Worm (Caenorhabditis elegans) whole organism, L1 larva: Measurements from ENCODE around the gene hsp-4.

Experiments used
- C04F5.9 ChIP-seq: sonication (generic microtip); optimal IDR thresholded peaks from 2 replicates; lab custom pipeline; 2016; ENCODE audit warnings: missing genetic modification characterization, missing compliant biosample characterization
- C16A3.4 ChIP-seq: fragments of 150-350 bp; optimal IDR thresholded peaks from 2 replicates; lab custom pipeline; 2014; ENCODE audit warnings: missing biosample characterization, missing genetic modification characterization
- F16B12.6 ChIP-seq: fragments of 150-350 bp; optimal IDR thresholded peaks from 2 replicates; lab custom pipeline; 2014; ENCODE audit warnings: missing biosample characterization, missing genetic modification characterization
- Y116A8C.19 ChIP-seq: sonication (generic microtip); optimal IDR thresholded peaks from 2 replicates; lab custom pipeline; 2016; ENCODE audit warnings: missing compliant biosample characterization, missing genetic modification characterization, borderline replicate concordance
- aha-1 ChIP-seq: fragments of 150-350 bp; optimal IDR thresholded peaks from 2 replicates; lab custom pipeline; 2014; ENCODE audit warnings: missing biosample characterization, missing genetic modification characterization
- blmp-1 ChIP-seq: fragments of 150-350 bp; optimal IDR thresholded peaks from 2 replicates; lab custom pipeline; 2014; ENCODE audit warnings: missing biosample characterization, missing genetic modification characterization
- ceh-63 ChIP-seq: fragments of 200-800 bp; sonication (Bioruptor generic); optimal IDR thresholded peaks from 2 replicates; lab custom pipeline; 2018; ENCODE audit warnings: mild to moderate bottlenecking, missing genetic modification characterization, missing compliant biosample characterization
- ceh-88 ChIP-seq: fragments of 200-800 bp; sonication (Bioruptor generic); IDR thresholded peaks from 2 replicates; pipeline ENCODE4 v1.3.6; 2022; ENCODE audit warnings: missing genetic modification characterization, missing compliant biosample characterization
- ceh-90 ChIP-seq: sonication (generic microtip); optimal IDR thresholded peaks from 2 replicates; lab custom pipeline; 2016; ENCODE audit warnings: missing genetic modification characterization, missing compliant biosample characterization
- ces-1 ChIP-seq: fragments of 150-350 bp; optimal IDR thresholded peaks from 2 replicates; lab custom pipeline; 2014; ENCODE audit warnings: missing biosample characterization, missing genetic modification reagents, missing genetic modification characterization
- dpl-1 ChIP-seq, 3 experiments: fragments of 150-350 bp in 2 of 3; sonication (generic microtip) in 1 of 3; optimal IDR thresholded peaks; 2 replicates each; lab custom pipeline; 2014 to 2017; ENCODE audit warnings: missing biosample characterization in 3 of 3, missing genetic modification characterization in 3 of 3, missing genetic modification reagents in 3 of 3
- efl-1 ChIP-seq, 4 experiments: fragments of 150-350 bp; optimal IDR thresholded peaks in 3 of 4; peaks in 1 of 4; 1 replicate in 1 of 4; 2 replicates in 3 of 4; lab custom pipeline; 2014; ENCODE audit warnings: missing biosample characterization in 2 of 4, missing genetic modification characterization in 2 of 4, missing genetic modification reagents in 2 of 4
- egl-27 ChIP-seq, 2 experiments: fragments of 150-350 bp in 1 of 2; sonication (generic microtip); optimal IDR thresholded peaks; 3 replicates each; lab custom pipeline; 2017 to 2018; ENCODE audit warnings: missing biosample characterization in 2 of 2, missing genetic modification characterization in 2 of 2, missing genetic modification reagents in 2 of 2
- elt-2 ChIP-seq: sonication (generic microtip); optimal IDR thresholded peaks from 2 replicates; lab custom pipeline; 2016; ENCODE audit warnings: missing genetic modification characterization, mild to moderate bottlenecking, inconsistent platforms, missing compliant biosample characterization, missing genetic modification reagents
- fkh-10 ChIP-seq: sonication (generic microtip); optimal IDR thresholded peaks from 2 replicates; lab custom pipeline; 2017; ENCODE audit warnings: missing biosample characterization, missing genetic modification reagents, missing genetic modification characterization
- fkh-4 ChIP-seq: sonication (generic microtip); optimal IDR thresholded peaks from 2 replicates; lab custom pipeline; 2016; ENCODE audit warnings: missing compliant biosample characterization, missing genetic modification characterization, borderline replicate concordance
- fkh-8 ChIP-seq: sonication (generic microtip); optimal IDR thresholded peaks from 2 replicates; lab custom pipeline; 2016; ENCODE audit warnings: mild to moderate bottlenecking, missing genetic modification characterization, missing compliant biosample characterization
- fos-1 ChIP-seq: fragments of 150-350 bp; optimal IDR thresholded peaks from 2 replicates; lab custom pipeline; 2014; ENCODE audit warnings: missing biosample characterization, missing genetic modification characterization
- grh-1 ChIP-seq: fragments of 200-800 bp; sonication (Bioruptor generic); IDR thresholded peaks from 2 replicates; pipeline ENCODE4 v1.3.6; 2022; ENCODE audit warnings: missing genetic modification reagents, missing genetic modification characterization, missing compliant biosample characterization
- hlh-17 ChIP-seq: fragments of 200-800 bp; sonication (Bioruptor generic); optimal IDR thresholded peaks from 2 replicates; lab custom pipeline; 2018; ENCODE audit warnings: missing genetic modification characterization, mild to moderate bottlenecking, missing compliant biosample characterization, moderate library complexity, borderline replicate concordance
- hpl-2 ChIP-seq: fragments of 150-350 bp; optimal IDR thresholded peaks from 2 replicates; lab custom pipeline; 2014; ENCODE audit warnings: missing biosample characterization, missing genetic modification reagents, missing genetic modification characterization
- isw-1 ChIP-seq: fragments of 200-800 bp; sonication (Bioruptor generic); IDR thresholded peaks from 2 replicates; pipeline ENCODE4 v1.3.6; 2022; ENCODE audit warnings: missing genetic modification characterization, missing compliant biosample characterization
- jun-1 ChIP-seq: fragments of 150-350 bp; optimal IDR thresholded peaks from 2 replicates; lab custom pipeline; 2014; ENCODE audit warnings: missing biosample characterization, missing genetic modification reagents, missing genetic modification characterization
- lin-13 ChIP-seq: fragments of 150-350 bp; optimal IDR thresholded peaks from 2 replicates; lab custom pipeline; 2014; ENCODE audit warnings: missing biosample characterization, missing genetic modification reagents, missing genetic modification characterization
- lin-14 ChIP-seq: fragments of 200-800 bp; sonication (Bioruptor generic); optimal IDR thresholded peaks from 2 replicates; lab custom pipeline; 2018; ENCODE audit warnings: mild to moderate bottlenecking, missing genetic modification characterization, moderate library complexity, missing compliant biosample characterization
- lin-15B ChIP-seq: fragments of 150-350 bp; sonication (generic microtip); optimal IDR thresholded peaks from 3 replicates; lab custom pipeline; 2014; ENCODE audit warnings: missing biosample characterization, missing genetic modification characterization
- lin-35 ChIP-seq, 2 experiments: fragments of 150-350 bp; optimal IDR thresholded peaks; 2 replicates each; lab custom pipeline; 2014; ENCODE audit warnings: missing biosample characterization in 2 of 2, missing genetic modification characterization in 2 of 2, missing genetic modification reagents in 2 of 2
- mab-9 ChIP-seq: fragments of 200-800 bp; sonication (Bioruptor generic); IDR thresholded peaks from 2 replicates; pipeline ENCODE4 v1.3.6; 2022; ENCODE audit warnings: missing genetic modification reagents, missing genetic modification characterization, missing compliant biosample characterization
- mdl-1 ChIP-seq, 2 experiments: fragments of 150-350 bp; optimal IDR thresholded peaks; 2 replicates each; lab custom pipeline; 2014 to 2017; ENCODE audit warnings: missing biosample characterization in 2 of 2, missing genetic modification characterization in 2 of 2, inconsistent platforms in 1 of 2
- mef-2 ChIP-seq: fragments of 150-350 bp; optimal IDR thresholded peaks from 2 replicates; lab custom pipeline; 2014; ENCODE audit warnings: missing biosample characterization, missing genetic modification characterization
- nhr-12 ChIP-seq: sonication (generic microtip); optimal IDR thresholded peaks from 2 replicates; lab custom pipeline; 2017; ENCODE audit warnings: missing biosample characterization, missing genetic modification characterization
- nhr-71 ChIP-seq: sonication (generic microtip); optimal IDR thresholded peaks from 2 replicates; lab custom pipeline; 2016; ENCODE audit warnings: mild to moderate bottlenecking, missing genetic modification characterization, moderate library complexity, missing compliant biosample characterization
- nhr-77 ChIP-seq: fragments of 150-350 bp; optimal IDR thresholded peaks from 2 replicates; lab custom pipeline; 2014; ENCODE audit warnings: missing biosample characterization, missing genetic modification characterization
- nhr-84 ChIP-seq: sonication (generic microtip); optimal IDR thresholded peaks from 2 replicates; lab custom pipeline; 2017; ENCODE audit warnings: missing biosample characterization, missing genetic modification characterization
- nhr-85 ChIP-seq: sonication (generic microtip); peaks from one replicate; lab custom pipeline; 2016; ENCODE audit warnings: missing genetic modification characterization, inconsistent platforms, missing compliant biosample characterization
- pax-3 ChIP-seq: fragments of 200-800 bp; sonication (Bioruptor generic); optimal IDR thresholded peaks from 2 replicates; lab custom pipeline; 2018; ENCODE audit warnings: mild to moderate bottlenecking, missing genetic modification characterization, moderate library complexity, missing compliant biosample characterization
- pqm-1 ChIP-seq: sonication (generic microtip); optimal IDR thresholded peaks from 3 replicates; lab custom pipeline; 2017; ENCODE audit warnings: missing biosample characterization, missing genetic modification characterization
- skn-1 ChIP-seq: fragments of 150-350 bp; optimal IDR thresholded peaks from 2 replicates; lab custom pipeline; 2014; ENCODE audit warnings: missing biosample characterization, missing genetic modification characterization
- snpc-4 ChIP-seq: fragments of 150-350 bp; optimal IDR thresholded peaks from 2 replicates; lab custom pipeline; 2014; ENCODE audit warnings: missing biosample characterization, missing genetic modification characterization
- snu-23 ChIP-seq: sonication (generic microtip); optimal IDR thresholded peaks from 2 replicates; lab custom pipeline; 2016; ENCODE audit warnings: missing genetic modification characterization, missing compliant biosample characterization
- sox-4 ChIP-seq: sonication (generic microtip); optimal IDR thresholded peaks from 2 replicates; lab custom pipeline; 2016; ENCODE audit warnings: missing genetic modification characterization, missing compliant biosample characterization
- swsn-7 ChIP-seq: sonication (generic microtip); optimal IDR thresholded peaks from 2 replicates; lab custom pipeline; 2016; ENCODE audit warnings: missing genetic modification characterization, missing compliant biosample characterization
- unc-130 ChIP-seq: fragments of 150-350 bp; optimal IDR thresholded peaks from 2 replicates; lab custom pipeline; 2017; ENCODE audit warnings: missing biosample characterization, missing genetic modification characterization, inconsistent platforms
- unc-30 ChIP-seq: sonication (generic microtip); optimal IDR thresholded peaks from 2 replicates; lab custom pipeline; 2017; ENCODE audit warnings: missing biosample characterization, missing genetic modification characterization
- unc-62 ChIP-seq: fragments of 150-350 bp; optimal IDR thresholded peaks from 2 replicates; lab custom pipeline; 2014; ENCODE audit warnings: missing biosample characterization, missing genetic modification reagents, missing genetic modification characterization
- unc-86 ChIP-seq: sonication (generic microtip); optimal IDR thresholded peaks from 2 replicates; lab custom pipeline; 2016; ENCODE audit warnings: missing genetic modification characterization, missing compliant biosample characterization
- unc-98 ChIP-seq: fragments of 200-800 bp; sonication (Bioruptor generic); IDR thresholded peaks from 2 replicates; pipeline ENCODE4 v1.3.6; 2022; ENCODE audit warnings: missing genetic modification characterization, missing compliant biosample characterization
- zag-1 ChIP-seq: fragments of 150-350 bp; optimal IDR thresholded peaks from 2 replicates; lab custom pipeline; 2014; ENCODE audit warnings: missing biosample characterization, missing genetic modification characterization
- ztf-11 ChIP-seq, 2 experiments: sonication (generic microtip); optimal IDR thresholded peaks; 2 replicates each; lab custom pipeline; 2016 to 2017; ENCODE audit warnings: missing genetic modification characterization in 2 of 2, missing biosample characterization in 1 of 2, missing compliant biosample characterization in 1 of 2

hsp-4 gene

DNA sequence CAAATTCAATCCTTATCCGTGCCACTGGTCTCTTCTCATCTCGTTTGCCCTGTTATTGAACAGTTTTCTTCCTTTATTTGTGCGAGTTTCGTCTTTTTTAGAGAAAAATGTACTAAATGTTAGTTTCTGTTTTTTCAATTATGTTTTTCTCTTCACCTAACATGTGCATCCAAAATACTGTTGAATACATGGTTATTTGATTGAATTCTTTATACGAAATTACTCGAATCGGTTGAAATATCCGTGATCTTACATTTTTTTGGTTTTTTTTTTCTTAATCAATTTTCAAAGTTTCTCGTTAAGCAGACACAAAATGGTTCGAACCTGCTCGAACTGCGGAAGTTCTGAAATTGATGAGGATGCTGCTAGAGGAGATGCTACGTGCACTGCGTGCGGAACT, 46.9 kb downstream of the hsp-4 start, which contains the start of gene brf-1:
Gene brf-1 (plus strand): TSS at position 301 of the 400 bp plus-strand sequence.
- TF ChIP-seq fkh-10 (GFP tag; lab: Kevin White, UChicago) (no peak), Y116A8C.19 (tag; lab: Kevin White, UChicago) (no peak), snpc-4 (tag; lab: Kevin White, UChicago) (no peak), jun-1 (tag; lab: Kevin White, UChicago) (no peak), nhr-84 (tag; lab: Kevin White, UChicago) (no peak), unc-30 (no peak)
- TF ChIP-seq, all 84 proteins: peak for 0

DNA sequence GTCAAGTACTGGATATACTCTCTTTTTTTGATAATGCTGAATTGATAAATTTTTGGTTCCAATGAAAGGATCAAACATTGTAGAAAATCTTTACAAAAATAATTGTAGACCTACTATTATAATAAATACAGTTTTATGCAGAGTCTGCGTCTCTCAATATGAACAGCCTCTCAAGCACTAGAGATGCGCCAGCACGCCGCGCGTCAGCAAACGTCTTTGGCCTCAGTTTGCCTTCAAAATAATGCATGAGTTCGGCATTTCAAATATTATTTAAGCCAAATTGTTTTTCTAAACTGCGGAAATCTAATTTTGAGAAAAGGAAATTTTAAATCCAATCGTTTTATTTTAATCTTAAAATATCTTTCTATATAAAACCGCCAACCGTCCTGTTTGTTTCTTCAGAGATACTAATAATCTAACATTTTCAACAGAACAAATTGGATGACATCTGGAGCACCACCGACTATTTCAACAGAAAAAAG, 50.7 kb downstream of the hsp-4 start, which contains the start of gene cul-4:
Gene cul-4 (plus strand): TSS at position 432 of the 482 bp plus-strand sequence.
- TF ChIP-seq snpc-4 (tag; lab: Kevin White, UChicago), result peak; percentile 70
- TF ChIP-seq nhr-12, result no peak
- no peak for TF ChIP-seq mef-2 (tag; lab: Kevin White, UChicago)
- peak; percentile 12 for TF ChIP-seq nhr-77 (tag; lab: Kevin White, UChicago)
- TF ChIP-seq mab-9 (GFP tag; lab: Robert Waterston, UW), result peak; percentile 66; the same call in 1 of the 2 replicates
- TF ChIP-seq nhr-71, result peak; percentile 86
- TF ChIP-seq unc-98 (GFP tag; lab: Robert Waterston, UW), result no peak
- no peak for TF ChIP-seq lin-13
- peak; percentile 65 for TF ChIP-seq blmp-1 (tag; lab: Kevin White, UChicago)
- no peak for TF ChIP-seq sox-4 (tag; lab: Kevin White, UChicago)
- TF ChIP-seq snu-23 (GFP tag; lab: Kevin White, UChicago), result peak; percentile 84
- no peak for TF ChIP-seq lin-14 (GFP tag; lab: Kevin White, UChicago)
- peak; percentile 59 for TF ChIP-seq C04F5.9 (tag; lab: Kevin White, UChicago)
- peak; percentile 41 for TF ChIP-seq C16A3.4 (tag; lab: Kevin White, UChicago)
- peak; percentile 89 for TF ChIP-seq nhr-85 (tag; lab: Kevin White, UChicago)
- peak; percentile 59 to 82 (median 82) for TF ChIP-seq dpl-1 (GFP tag; optimal IDR thresholded peaks at IDR 0.05; lab: Kevin White, UChicago)
- TF ChIP-seq efl-1 (optimal IDR thresholded peaks at IDR 0.05; lab: Kevin White, UChicago), result peak; percentile 71 to 82
- TF ChIP-seq efl-1 (GFP tag; optimal IDR thresholded peaks at IDR 0.05 in 1 of 2; lab: Kevin White, UChicago), result peak; percentile 76 to 97
- no peak for TF ChIP-seq zag-1 (tag; lab: Kevin White, UChicago)
- peak in 1 of 2 experiments; percentile 31 for TF ChIP-seq ztf-11 (tag; optimal IDR thresholded peaks at IDR 0.05; lab: Kevin White, UChicago)
- peak; percentile 66 for TF ChIP-seq grh-1
- 0 out of 2 replicates have a peak, but pooled peaks have one; percentile 28 for TF ChIP-seq ceh-88 (GFP tag; lab: Robert Waterston, UW)
- no peak for TF ChIP-seq unc-62 (GFP tag; lab: Kevin White, UChicago)
- TF ChIP-seq pqm-1, result no peak
- peak; percentile 30 for TF ChIP-seq lin-15B (tag; lab: Kevin White, UChicago)
- peak; percentile 27 for TF ChIP-seq fkh-8 (tag; lab: Kevin White, UChicago)
- TF ChIP-seq swsn-7, result peak; percentile 80
- TF ChIP-seq fos-1, result peak; percentile 6
- TF ChIP-seq egl-27 (tag; optimal IDR thresholded peaks at IDR 0.05; lab: Kevin White, UChicago), result no peak
- peak; percentile 3 for TF ChIP-seq elt-2 (tag; lab: Kevin White, UChicago)
- peak; percentile 71 for TF ChIP-seq unc-86
- TF ChIP-seq mdl-1 (tag; optimal IDR thresholded peaks at IDR 0.05; lab: Kevin White, UChicago), result peak in 1 of 2 experiments; percentile 46
- peak; percentile 64 for TF ChIP-seq skn-1
- no peak for TF ChIP-seq aha-1 (tag; lab: Kevin White, UChicago)
- peak; percentile 69 for TF ChIP-seq F16B12.6 (tag; lab: Kevin White, UChicago)
- TF ChIP-seq ceh-63 (GFP tag; lab: Kevin White, UChicago), result no peak
- no peak for TF ChIP-seq pax-3 (tag; lab: Kevin White, UChicago)
- peak; percentile 76 to 82 for TF ChIP-seq lin-35 (GFP tag; optimal IDR thresholded peaks at IDR 0.05; lab: Kevin White, UChicago)
- no peak for TF ChIP-seq unc-30
- no peak for TF ChIP-seq ceh-90 (tag; lab: Kevin White, UChicago)
- TF ChIP-seq hlh-17, result no peak
- no peak for TF ChIP-seq hpl-2 (GFP tag; lab: Kevin White, UChicago)
- TF ChIP-seq nhr-84 (tag; lab: Kevin White, UChicago), result no peak
- TF ChIP-seq fkh-4 (tag; lab: Kevin White, UChicago), result no peak
- no peak for TF ChIP-seq ces-1
- peak; percentile 54 for TF ChIP-seq isw-1 (GFP tag; lab: Robert Waterston, UW)
- TF ChIP-seq fkh-10 (GFP tag; lab: Kevin White, UChicago), result no peak
- peak; percentile 75 for TF ChIP-seq unc-130 (tag; lab: Kevin White, UChicago)
